Fruit fly (Drosophila melanogaster): Measurements from ENCODE around the gene ssp2.

Gene ssp2

DNA sequence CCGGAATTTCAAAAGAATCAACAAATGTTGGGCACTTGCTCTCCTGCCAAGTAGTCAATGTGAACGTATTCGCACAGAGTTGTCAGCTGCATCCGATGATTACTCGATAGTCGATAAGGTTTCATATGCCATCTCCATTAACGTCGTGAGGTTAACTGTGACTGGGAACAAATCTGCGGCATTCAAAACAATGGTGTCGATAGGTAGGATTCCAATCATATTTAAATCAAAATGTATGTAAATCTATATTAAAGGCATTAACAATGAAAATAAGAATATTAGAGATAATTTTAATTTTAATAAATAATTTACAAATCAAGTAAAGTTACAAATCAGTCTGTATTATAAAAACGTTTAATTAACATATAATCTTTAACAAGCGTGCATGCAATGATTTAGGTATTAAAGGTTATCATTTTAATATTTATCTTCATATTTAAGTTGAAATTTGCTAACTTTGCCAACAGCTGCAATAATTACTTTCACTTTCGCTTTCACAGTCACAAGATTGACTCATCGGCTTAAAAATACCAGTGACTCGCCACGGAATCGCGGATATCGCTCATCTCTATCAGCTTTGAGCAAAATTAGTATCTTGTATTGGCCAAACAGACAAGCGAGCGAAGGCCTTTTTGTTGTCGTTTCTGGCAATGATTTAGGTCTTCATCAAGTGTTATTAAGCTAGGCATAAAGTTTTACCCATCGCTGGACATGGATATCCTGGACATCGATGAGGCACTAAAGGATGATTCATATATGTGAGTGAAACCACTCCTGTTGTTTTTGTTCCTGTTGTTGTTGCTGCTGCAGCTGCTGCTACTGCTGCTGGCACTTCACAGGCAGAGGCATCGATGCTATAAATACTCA lies at the start of gene ssp2, which contains the start of the genes Meics and Nxf3:
TSS of gene ssp2 (plus strand) at position 569 of the 867 bp plus-strand sequence.
TSS of gene Meics (minus strand) at position 68 of the 867 bp plus-strand sequence.
TSS of gene Nxf3 (plus strand) at position 569 of the 867 bp plus-strand sequence.
- TF ChIP-seq CG17801 (GFP tag; optimal IDR thresholded peaks at IDR 0.05; ENCODE audit: partially characterized antibody), result peak; percentile 5

DNA sequence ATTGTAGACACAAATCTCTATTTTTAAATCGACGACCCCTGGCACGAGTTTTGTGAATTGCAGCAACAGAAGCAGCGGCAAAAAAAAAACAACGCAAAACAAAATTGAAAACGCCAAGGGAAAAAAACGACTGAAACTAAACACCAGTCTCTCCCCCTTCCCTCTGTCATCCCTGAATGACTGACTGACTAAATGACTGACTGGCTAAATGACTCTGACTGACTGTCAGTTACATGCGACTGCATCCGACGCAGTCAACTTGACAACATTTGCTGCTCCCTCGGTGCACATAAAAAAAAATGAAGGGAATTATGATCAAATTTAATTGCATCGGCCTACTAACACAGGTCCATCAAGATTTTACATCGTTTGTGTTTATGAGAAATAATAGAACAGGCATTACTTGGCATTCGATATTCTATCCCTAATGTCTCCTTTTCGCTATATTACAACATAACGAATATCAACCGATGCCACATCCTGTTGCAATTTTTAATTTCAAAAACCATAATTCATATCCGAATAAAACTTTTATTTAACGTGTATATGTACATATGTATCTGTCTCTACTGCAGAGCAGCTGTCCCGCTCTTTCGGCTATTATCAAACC lies 47.3 kb upstream of the ssp2 start:
- TF ChIP-seq CG17801 (GFP tag; optimal IDR thresholded peaks at IDR 0.05; ENCODE audit: partially characterized antibody), result no peak

DNA sequence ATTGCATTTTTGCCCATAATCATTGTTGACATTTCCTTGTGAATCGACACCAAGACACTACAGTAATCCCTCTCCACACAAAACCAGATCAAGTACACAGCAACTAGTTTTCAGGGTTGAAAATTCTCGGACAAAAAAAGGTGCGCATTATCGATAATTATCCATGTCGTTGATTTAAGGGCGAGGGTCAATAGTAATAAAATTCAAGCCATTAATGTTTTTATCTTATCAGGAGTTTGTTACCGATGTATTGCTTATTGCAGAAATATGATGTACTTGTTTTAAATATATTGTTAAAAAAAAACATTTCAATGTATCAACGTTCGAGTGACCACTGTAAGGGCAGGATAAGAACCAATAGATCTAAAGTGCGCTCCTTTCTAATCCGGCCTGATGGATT lies 46.2 kb upstream of the ssp2 start:
- TF ChIP-seq CG17801 (GFP tag; optimal IDR thresholded peaks at IDR 0.05; ENCODE audit: partially characterized antibody), result no peak

DNA sequence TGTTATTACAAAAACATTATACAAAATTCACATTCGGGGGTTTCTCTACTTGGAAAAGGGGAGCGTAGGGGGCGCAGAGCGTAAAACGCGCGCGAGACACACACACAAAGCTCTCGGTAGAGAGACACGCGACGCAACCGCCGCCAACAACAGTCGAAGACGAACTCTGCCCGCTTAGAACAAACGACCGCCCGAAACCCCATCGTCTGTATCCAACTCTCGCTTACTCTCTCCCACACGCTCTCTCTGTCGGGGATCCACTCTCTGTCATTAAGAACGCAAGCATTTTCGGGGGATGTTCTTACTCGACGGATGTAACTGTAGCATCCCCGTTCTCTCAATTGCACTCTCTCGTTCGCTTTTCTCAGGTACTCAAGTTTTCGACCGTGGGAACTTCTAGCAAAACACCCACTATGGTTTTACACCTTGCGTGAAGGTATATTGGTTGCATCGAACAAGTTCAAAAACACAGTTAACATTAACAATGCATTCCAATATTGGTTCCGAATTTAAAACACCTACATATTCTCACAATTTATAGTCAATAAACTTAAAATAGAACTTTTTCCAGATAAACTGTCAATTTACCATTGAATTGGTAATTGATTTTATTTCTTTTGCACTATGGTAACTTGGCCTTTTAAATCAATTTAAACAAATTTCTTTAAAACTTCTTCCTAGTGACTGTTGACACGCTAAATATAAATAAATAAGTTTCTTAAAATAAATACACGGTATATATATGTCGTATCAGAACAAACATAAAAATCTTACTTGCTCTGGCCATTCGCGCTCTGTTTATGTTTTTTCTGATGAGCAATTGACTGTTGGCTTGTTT lies 45.0 kb upstream of the ssp2 start:
- peak; percentile 68 for TF ChIP-seq CG17801 (GFP tag; optimal IDR thresholded peaks at IDR 0.05; ENCODE audit: partially characterized antibody)

DNA sequence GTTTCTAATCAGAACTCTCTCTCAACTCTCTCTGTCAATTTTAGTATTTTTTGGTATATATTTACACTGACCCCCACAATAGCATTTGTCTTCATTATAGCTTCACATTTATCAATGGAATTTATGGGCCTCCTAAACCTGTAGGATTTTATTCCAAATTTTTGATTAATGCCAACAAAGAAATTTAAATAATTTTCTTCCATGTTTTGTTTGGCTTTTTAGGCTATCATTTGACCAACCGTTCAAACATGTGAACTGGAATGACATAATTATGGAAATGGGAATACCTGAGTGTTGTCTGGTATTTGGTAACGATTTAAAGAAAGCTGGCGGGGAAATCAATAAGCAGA lies 44.4 kb upstream of the ssp2 start:
- TF ChIP-seq CG17801 (GFP tag; optimal IDR thresholded peaks at IDR 0.05; ENCODE audit: partially characterized antibody), result no peak

DNA sequence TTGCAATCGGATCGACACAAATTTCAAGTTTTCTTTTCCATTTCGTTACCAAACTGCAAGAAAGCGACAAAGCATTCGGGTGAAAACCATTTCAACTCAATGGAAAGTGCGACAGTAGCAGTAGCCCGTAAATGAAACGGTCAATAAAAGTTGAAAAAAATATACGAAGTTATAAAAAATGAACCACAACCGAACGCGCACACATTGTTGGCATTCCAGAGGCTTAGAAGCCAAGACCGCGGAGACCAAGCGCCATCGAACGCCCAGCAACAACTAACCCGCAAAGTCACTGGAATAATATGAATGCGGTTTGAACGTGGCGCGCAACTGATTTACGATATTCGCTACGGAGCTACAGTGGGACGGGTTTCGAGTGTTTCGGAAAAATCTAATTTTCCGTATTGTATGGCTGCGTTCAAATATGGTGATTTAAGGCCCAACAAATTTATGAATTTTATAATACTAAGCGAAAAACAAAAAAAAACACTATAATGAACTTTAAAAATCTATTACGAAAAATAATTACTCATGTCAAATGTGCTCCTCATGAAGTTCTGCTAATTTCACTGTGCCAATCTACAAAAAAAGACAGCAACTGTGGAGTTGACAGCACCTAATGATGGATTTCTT lies 42.9 kb upstream of the ssp2 start:
- TF ChIP-seq CG17801 (GFP tag; optimal IDR thresholded peaks at IDR 0.05; ENCODE audit: partially characterized antibody), result no peak

DNA sequence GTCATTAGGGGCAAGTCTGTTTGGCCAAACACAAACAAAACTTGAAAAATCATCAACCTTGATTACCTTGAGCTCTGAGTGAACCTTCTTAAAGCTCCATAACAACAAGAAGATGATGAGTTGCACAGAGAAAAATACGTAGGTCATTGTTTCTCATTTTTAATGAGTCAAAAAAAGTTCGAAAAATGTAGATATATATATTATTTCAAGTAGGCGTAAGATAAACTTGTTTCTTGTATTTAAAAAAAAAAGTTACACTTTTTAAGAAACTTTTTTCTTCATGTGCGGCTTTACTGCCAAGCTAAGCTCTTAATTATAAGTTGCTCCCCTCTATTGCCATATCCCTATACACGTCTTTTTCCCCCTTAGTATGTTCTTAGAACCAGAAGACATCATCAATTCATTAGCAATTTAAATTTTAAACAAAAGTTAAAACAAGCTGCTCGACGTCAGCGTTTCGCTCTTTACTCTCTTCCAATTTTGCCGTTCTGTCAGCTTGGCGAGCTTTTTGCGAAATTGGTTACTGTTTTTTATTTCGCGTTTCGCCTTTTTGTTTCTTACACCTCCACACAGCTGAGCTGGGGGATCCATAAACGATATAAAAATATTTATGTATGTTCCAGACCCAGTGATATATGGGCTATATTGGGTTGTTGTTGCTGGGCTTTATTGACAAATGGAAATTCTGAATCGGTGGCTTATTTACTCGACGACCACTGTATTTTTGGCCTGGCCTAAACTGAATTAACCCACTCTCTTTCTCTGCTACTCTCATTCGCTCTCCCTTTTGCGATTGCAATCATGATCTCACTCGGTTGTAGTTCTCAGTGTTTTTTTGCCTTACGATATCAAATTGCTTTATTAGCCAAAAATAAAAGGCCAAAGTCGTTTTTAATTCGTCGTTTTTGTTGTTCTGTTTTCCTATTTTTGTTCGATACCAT lies 41.4 kb upstream of the ssp2 start:
- peak; percentile 77 for TF ChIP-seq CG17801 (GFP tag; optimal IDR thresholded peaks at IDR 0.05; ENCODE audit: partially characterized antibody)

DNA sequence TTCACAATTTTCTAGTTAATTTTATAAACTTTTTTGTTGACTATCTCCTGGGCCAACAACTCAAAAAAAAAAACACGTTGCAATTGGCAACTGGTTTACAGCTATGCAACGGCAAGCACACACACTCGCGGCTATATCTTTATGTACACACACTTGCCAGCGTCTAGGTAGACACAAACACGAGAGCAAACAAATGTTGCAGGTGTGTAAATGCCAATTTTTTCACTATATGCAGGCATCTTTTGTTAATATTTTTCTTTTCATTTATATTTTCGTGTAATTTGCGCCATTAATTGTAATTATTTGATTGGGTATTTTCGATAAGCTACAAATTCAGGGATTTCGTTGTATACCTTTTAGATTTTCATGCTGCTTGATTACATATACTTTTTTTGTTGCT lies 40.4 kb upstream of the ssp2 start:
- TF ChIP-seq CG17801 (GFP tag; optimal IDR thresholded peaks at IDR 0.05; ENCODE audit: partially characterized antibody), result no peak

DNA sequence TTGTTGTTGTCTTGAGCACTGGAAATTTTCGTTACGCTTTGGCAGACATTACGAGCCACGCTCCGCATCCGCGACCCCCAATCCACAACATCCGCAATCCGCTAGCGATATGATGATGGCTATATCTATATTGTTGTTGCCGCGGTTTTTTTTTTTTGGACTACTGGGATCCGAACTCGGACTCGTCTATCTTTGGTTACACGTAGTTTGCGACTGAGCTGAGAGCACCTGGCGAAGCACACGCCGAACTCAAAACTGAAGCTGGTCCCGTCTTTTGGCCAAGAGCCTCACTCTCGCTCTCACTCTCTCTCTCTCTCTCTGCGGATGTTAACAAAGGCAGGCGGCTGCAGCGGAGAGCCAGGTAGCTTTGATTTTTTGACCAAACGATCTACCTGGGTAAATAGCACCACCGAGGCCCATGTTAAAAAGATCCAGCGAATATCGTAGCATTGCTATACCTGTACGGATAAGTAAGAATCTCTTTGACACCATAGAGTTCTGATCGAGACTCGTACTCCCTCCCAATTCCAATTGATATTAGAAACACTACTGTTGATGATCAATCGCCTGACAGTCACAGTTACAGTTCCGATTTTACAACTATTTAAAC lies 39.8 kb upstream of the ssp2 start, which contains the start of gene Rgl:
TSS of gene Rgl (minus strand) at position 219 of the 610 bp plus-strand sequence.
- TF ChIP-seq CG17801 (GFP tag; optimal IDR thresholded peaks at IDR 0.05; ENCODE audit: partially characterized antibody), result peak; percentile 1

DNA sequence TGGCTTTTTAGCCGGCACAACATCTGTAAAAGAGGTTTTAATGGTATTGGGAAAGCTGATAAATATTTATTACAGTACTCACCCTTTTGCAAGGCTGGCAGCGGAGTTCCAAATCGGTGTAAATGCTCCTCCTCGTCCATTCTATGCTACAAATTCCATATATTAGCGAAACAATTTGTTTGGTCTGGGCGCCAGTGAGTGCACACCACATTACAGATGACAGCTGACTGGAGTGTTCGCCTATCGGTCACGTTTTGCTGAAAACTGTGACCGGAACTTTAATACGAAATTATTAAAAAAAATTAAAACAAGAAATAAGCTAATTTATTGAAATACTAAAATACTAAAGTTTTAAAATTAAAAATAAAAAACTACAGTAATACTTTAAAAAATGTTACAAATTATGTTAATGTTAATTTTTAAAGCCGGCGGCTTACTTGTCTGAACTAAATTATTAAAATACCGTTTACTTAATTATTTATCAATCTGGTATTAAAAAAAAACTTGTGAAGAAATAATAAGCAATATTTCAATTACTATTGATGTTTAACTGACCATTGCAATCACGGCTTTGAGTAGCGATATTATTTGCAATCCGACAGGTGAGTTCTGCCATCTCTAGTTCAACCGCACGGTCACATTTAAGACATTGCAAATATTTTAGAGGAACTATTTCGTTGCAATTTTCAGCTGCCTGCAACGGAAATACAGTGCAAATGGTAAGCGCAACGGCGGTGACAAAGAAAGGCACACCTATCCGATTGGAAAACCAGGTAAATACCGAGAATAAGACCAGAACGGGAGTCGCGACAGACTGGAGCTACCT lies 36.0 kb upstream of the ssp2 start, which contains the start of the genes CG8833 and DCTN1-p150:
TSS of gene CG8833 (minus strand) at position 232 of the 826 bp plus-strand sequence.
TSS of gene DCTN1-p150 (plus strand) at position 619 of the 826 bp plus-strand sequence.
- TF ChIP-seq CG17801 (GFP tag; optimal IDR thresholded peaks at IDR 0.05; ENCODE audit: partially characterized antibody), result no peak

DNA sequence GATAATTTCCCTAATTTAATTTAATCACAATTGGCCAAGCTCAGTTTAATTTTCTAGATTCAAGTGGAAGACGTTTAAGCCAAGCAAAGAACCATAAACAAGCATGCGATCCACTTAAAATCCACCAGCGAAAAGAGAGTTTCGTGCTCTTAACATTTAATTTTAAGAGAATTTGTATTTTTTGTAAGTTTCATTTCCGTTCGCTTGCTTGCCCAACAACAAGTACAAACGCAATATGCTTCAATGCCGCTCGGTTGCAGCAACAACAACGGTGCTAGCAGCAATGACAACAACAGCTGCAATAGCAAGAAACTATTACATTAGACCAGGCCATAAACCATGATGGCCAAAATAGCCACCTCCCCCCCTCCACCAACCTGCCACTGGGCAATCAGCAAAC lies 30.1 kb upstream of the ssp2 start:
- TF ChIP-seq CG17801 (GFP tag; optimal IDR thresholded peaks at IDR 0.05; ENCODE audit: partially characterized antibody), result no peak

DNA sequence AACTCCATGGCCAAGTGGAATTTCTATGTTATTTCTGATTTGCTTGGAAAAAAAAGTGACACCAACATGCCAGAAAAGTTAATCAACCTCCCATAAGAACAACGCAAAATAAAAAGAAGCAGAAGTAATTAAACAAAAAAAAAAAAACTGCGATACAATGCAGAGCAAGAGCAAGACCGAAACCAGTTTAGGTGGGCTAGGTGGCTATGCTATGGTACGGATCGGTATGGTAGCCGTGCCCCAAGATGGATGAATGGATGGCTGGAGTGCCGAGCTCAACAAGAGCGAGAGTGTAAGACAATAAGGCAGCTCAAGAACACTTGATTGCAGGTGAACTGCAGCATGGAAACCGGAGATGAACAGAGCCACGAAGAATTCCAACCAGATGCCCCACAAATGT lies 28.2 kb upstream of the ssp2 start:
- no peak for TF ChIP-seq CG17801 (GFP tag; optimal IDR thresholded peaks at IDR 0.05; ENCODE audit: partially characterized antibody)
